Worm (Caenorhabditis elegans) whole organism, L1 larva: ENCODE measurements around the gene R08E3.3.

Experiments
- C16A3.4 ChIP-seq: fragments of 150-350 bp; optimal IDR thresholded peaks from 2 replicates; lab custom pipeline; 2014; ENCODE audit warnings: missing biosample characterization, missing genetic modification characterization
- F16B12.6 ChIP-seq: fragments of 150-350 bp; optimal IDR thresholded peaks from 2 replicates; lab custom pipeline; 2014; ENCODE audit warnings: missing biosample characterization, missing genetic modification characterization
- aha-1 ChIP-seq: fragments of 150-350 bp; optimal IDR thresholded peaks from 2 replicates; lab custom pipeline; 2014; ENCODE audit warnings: missing biosample characterization, missing genetic modification characterization
- alr-1 ChIP-seq: fragments of 200-800 bp; sonication (Bioruptor generic); optimal IDR thresholded peaks from 2 replicates; lab custom pipeline; 2018; ENCODE audit warnings: borderline replicate concordance, mild to moderate bottlenecking, missing genetic modification characterization, missing compliant biosample characterization
- blmp-1 ChIP-seq: fragments of 150-350 bp; optimal IDR thresholded peaks from 2 replicates; lab custom pipeline; 2014; ENCODE audit warnings: missing biosample characterization, missing genetic modification characterization
- ceh-8 ChIP-seq: fragments of 200-800 bp; sonication (Bioruptor generic); optimal IDR thresholded peaks from 2 replicates; lab custom pipeline; 2018; ENCODE audit warnings: mild to moderate bottlenecking, missing genetic modification characterization, moderate library complexity, missing compliant biosample characterization
- ceh-82 ChIP-seq, 3 experiments: fragments of 150-350 bp in 1 of 3; sonication (generic microtip) in 2 of 3; optimal IDR thresholded peaks; 2 replicates each; lab custom pipeline; 2014 to 2017; ENCODE audit warnings: missing biosample characterization in 3 of 3, missing genetic modification characterization in 3 of 3
- ceh-90 ChIP-seq: sonication (generic microtip); optimal IDR thresholded peaks from 2 replicates; lab custom pipeline; 2016; ENCODE audit warnings: missing genetic modification characterization, missing compliant biosample characterization
- dsc-1 ChIP-seq: sonication (generic microtip); optimal IDR thresholded peaks from 2 replicates; lab custom pipeline; 2016; ENCODE audit warnings: mild to moderate bottlenecking, missing genetic modification characterization, missing compliant biosample characterization
- efl-1 ChIP-seq, 4 experiments: fragments of 150-350 bp; optimal IDR thresholded peaks in 3 of 4; peaks in 1 of 4; 1 replicate in 1 of 4; 2 replicates in 3 of 4; lab custom pipeline; 2014; ENCODE audit warnings: missing biosample characterization in 2 of 4, missing genetic modification characterization in 2 of 4, missing genetic modification reagents in 2 of 4
- egl-13 ChIP-seq: sonication (generic microtip); optimal IDR thresholded peaks from 2 replicates; lab custom pipeline; 2016; ENCODE audit warnings: missing genotype, missing genetic modification reagents, missing genetic modification characterization, missing compliant biosample characterization
- egl-27 ChIP-seq, 2 experiments: fragments of 150-350 bp in 1 of 2; sonication (generic microtip); optimal IDR thresholded peaks; 3 replicates each; lab custom pipeline; 2017 to 2018; ENCODE audit warnings: missing biosample characterization in 2 of 2, missing genetic modification characterization in 2 of 2, missing genetic modification reagents in 2 of 2
- elt-2 ChIP-seq: sonication (generic microtip); optimal IDR thresholded peaks from 2 replicates; lab custom pipeline; 2016; ENCODE audit warnings: missing genetic modification characterization, mild to moderate bottlenecking, inconsistent platforms, missing compliant biosample characterization, missing genetic modification reagents
- elt-3 ChIP-seq, 6 experiments: fragments of 150-350 bp in 1 of 6; sonication (generic microtip); optimal IDR thresholded peaks; 2 replicates each; lab custom pipeline; 2017 to 2018; ENCODE audit warnings: missing biosample characterization in 6 of 6, missing genetic modification characterization in 6 of 6, inconsistent platforms in 1 of 6
- fkh-8 ChIP-seq: sonication (generic microtip); optimal IDR thresholded peaks from 2 replicates; lab custom pipeline; 2016; ENCODE audit warnings: mild to moderate bottlenecking, missing genetic modification characterization, missing compliant biosample characterization
- fos-1 ChIP-seq: fragments of 150-350 bp; optimal IDR thresholded peaks from 2 replicates; lab custom pipeline; 2014; ENCODE audit warnings: missing biosample characterization, missing genetic modification characterization
- hlh-17 ChIP-seq: fragments of 200-800 bp; sonication (Bioruptor generic); optimal IDR thresholded peaks from 2 replicates; lab custom pipeline; 2018; ENCODE audit warnings: missing genetic modification characterization, mild to moderate bottlenecking, missing compliant biosample characterization, moderate library complexity, borderline replicate concordance
- hpl-2 ChIP-seq: fragments of 150-350 bp; optimal IDR thresholded peaks from 2 replicates; lab custom pipeline; 2014; ENCODE audit warnings: missing biosample characterization, missing genetic modification reagents, missing genetic modification characterization
- isw-1 ChIP-seq: fragments of 200-800 bp; sonication (Bioruptor generic); IDR thresholded peaks from 2 replicates; pipeline ENCODE4 v1.3.6; 2022; ENCODE audit warnings: missing genetic modification characterization, missing compliant biosample characterization
- jun-1 ChIP-seq: fragments of 150-350 bp; optimal IDR thresholded peaks from 2 replicates; lab custom pipeline; 2014; ENCODE audit warnings: missing biosample characterization, missing genetic modification reagents, missing genetic modification characterization
- lin-14 ChIP-seq: fragments of 200-800 bp; sonication (Bioruptor generic); optimal IDR thresholded peaks from 2 replicates; lab custom pipeline; 2018; ENCODE audit warnings: mild to moderate bottlenecking, missing genetic modification characterization, moderate library complexity, missing compliant biosample characterization
- lin-15B ChIP-seq: fragments of 150-350 bp; sonication (generic microtip); optimal IDR thresholded peaks from 3 replicates; lab custom pipeline; 2014; ENCODE audit warnings: missing biosample characterization, missing genetic modification characterization
- lin-35 ChIP-seq, 2 experiments: fragments of 150-350 bp; optimal IDR thresholded peaks; 2 replicates each; lab custom pipeline; 2014; ENCODE audit warnings: missing biosample characterization in 2 of 2, missing genetic modification characterization in 2 of 2, missing genetic modification reagents in 2 of 2
- lir-3 ChIP-seq: sonication (generic microtip); optimal IDR thresholded peaks from 2 replicates; lab custom pipeline; 2016; ENCODE audit warnings: mild to moderate bottlenecking, missing genetic modification characterization, moderate library complexity, missing compliant biosample characterization; ENCODE audit not compliant: poor library complexity
- lsy-2 ChIP-seq, 2 experiments: fragments of 150-350 bp; optimal IDR thresholded peaks; 2 replicates each; lab custom pipeline; 2014; ENCODE audit warnings: missing biosample characterization in 2 of 2, missing genetic modification characterization in 2 of 2
- mep-1 ChIP-seq: fragments of 150-350 bp; optimal IDR thresholded peaks from 2 replicates; lab custom pipeline; 2014; ENCODE audit warnings: missing biosample characterization, missing genetic modification characterization
- nhr-12 ChIP-seq: sonication (generic microtip); optimal IDR thresholded peaks from 2 replicates; lab custom pipeline; 2017; ENCODE audit warnings: missing biosample characterization, missing genetic modification characterization
- nhr-20 ChIP-seq: sonication (generic microtip); optimal IDR thresholded peaks from 2 replicates; lab custom pipeline; 2016; ENCODE audit warnings: mild to moderate bottlenecking, missing genetic modification characterization, missing compliant biosample characterization
- nhr-47 ChIP-seq: sonication (generic microtip); optimal IDR thresholded peaks from 2 replicates; lab custom pipeline; 2016; ENCODE audit warnings: mild to moderate bottlenecking, missing genetic modification characterization, moderate library complexity, missing compliant biosample characterization
- nhr-71 ChIP-seq: sonication (generic microtip); optimal IDR thresholded peaks from 2 replicates; lab custom pipeline; 2016; ENCODE audit warnings: mild to moderate bottlenecking, missing genetic modification characterization, moderate library complexity, missing compliant biosample characterization
- nhr-76 ChIP-seq: sonication (generic microtip); optimal IDR thresholded peaks from 2 replicates; lab custom pipeline; 2017; ENCODE audit warnings: missing biosample characterization, missing genetic modification characterization
- nhr-84 ChIP-seq: sonication (generic microtip); optimal IDR thresholded peaks from 2 replicates; lab custom pipeline; 2017; ENCODE audit warnings: missing biosample characterization, missing genetic modification characterization
- nhr-85 ChIP-seq: sonication (generic microtip); peaks from one replicate; lab custom pipeline; 2016; ENCODE audit warnings: missing genetic modification characterization, inconsistent platforms, missing compliant biosample characterization
- nhr-90 ChIP-seq: sonication (generic microtip); optimal IDR thresholded peaks from 2 replicates; lab custom pipeline; 2016; ENCODE audit warnings: mild to moderate bottlenecking, missing genetic modification characterization, missing compliant biosample characterization; ENCODE audit not compliant: poor library complexity
- pag-3 ChIP-seq: sonication (generic microtip); optimal IDR thresholded peaks from 2 replicates; lab custom pipeline; 2017; ENCODE audit warnings: missing genetic modification characterization, mild to moderate bottlenecking, missing compliant biosample characterization, antibody characterized with exemption, borderline replicate concordance; ENCODE audit not compliant: insufficient read depth
- pax-3 ChIP-seq: fragments of 200-800 bp; sonication (Bioruptor generic); optimal IDR thresholded peaks from 2 replicates; lab custom pipeline; 2018; ENCODE audit warnings: mild to moderate bottlenecking, missing genetic modification characterization, moderate library complexity, missing compliant biosample characterization
- rnt-1 ChIP-seq: sonication (generic microtip); optimal IDR thresholded peaks from 2 replicates; lab custom pipeline; 2016; ENCODE audit warnings: mild to moderate bottlenecking, missing genetic modification characterization, moderate library complexity, missing compliant biosample characterization
- snu-23 ChIP-seq: sonication (generic microtip); optimal IDR thresholded peaks from 2 replicates; lab custom pipeline; 2016; ENCODE audit warnings: missing genetic modification characterization, missing compliant biosample characterization
- unc-30 ChIP-seq: sonication (generic microtip); optimal IDR thresholded peaks from 2 replicates; lab custom pipeline; 2017; ENCODE audit warnings: missing biosample characterization, missing genetic modification characterization
- unc-86 ChIP-seq: sonication (generic microtip); optimal IDR thresholded peaks from 2 replicates; lab custom pipeline; 2016; ENCODE audit warnings: missing genetic modification characterization, missing compliant biosample characterization
- unc-98 ChIP-seq: fragments of 200-800 bp; sonication (Bioruptor generic); IDR thresholded peaks from 2 replicates; pipeline ENCODE4 v1.3.6; 2022; ENCODE audit warnings: missing genetic modification characterization, missing compliant biosample characterization
- xbp-1 ChIP-seq: sonication (generic microtip); optimal IDR thresholded peaks from 2 replicates; lab custom pipeline; 2016; ENCODE audit warnings: missing genetic modification characterization, missing compliant biosample characterization
- zip-4 ChIP-seq: fragments of 200-800 bp; sonication (Bioruptor generic); optimal IDR thresholded peaks from 2 replicates; lab custom pipeline; 2018; ENCODE audit warnings: mild to moderate bottlenecking, missing genetic modification characterization, moderate library complexity, missing compliant biosample characterization

R08E3.3 gene

ce11 chrX:4844765-4845164 is 26.4 kb downstream of the R08E3.3 start:
- no peak for TF ChIP-seq C16A3.4 (tag; lab: Kevin White, UChicago)

- TF ChIP-seq fos-1 (tag; lab: Kevin White, UChicago): no peak
- no peak for TF ChIP-seq blmp-1
- TF ChIP-seq nhr-85 (tag; lab: Kevin White, UChicago): peak; percentile 27
- TF ChIP-seq xbp-1 (tag; lab: Kevin White, UChicago): peak; percentile 31
- peak; percentile 46 for TF ChIP-seq lir-3 (tag; lab: Kevin White, UChicago)
- TF ChIP-seq F16B12.6 (tag; lab: Kevin White, UChicago): no peak
- TF ChIP-seq ceh-90 (tag; lab: Kevin White, UChicago): peak; percentile 33
- no peak for TF ChIP-seq alr-1
- peak; percentile 60 for TF ChIP-seq snu-23
- TF ChIP-seq pax-3 (tag; lab: Kevin White, UChicago): no peak
- no peak for TF ChIP-seq nhr-90 (tag; lab: Kevin White, UChicago)
- TF ChIP-seq pag-3 (tag; lab: Kevin White, UChicago): peak; percentile 94
- peak in 1 of 2 experiments; percentile 1 for TF ChIP-seq efl-1 (optimal IDR thresholded peaks at IDR 0.05; lab: Kevin White, UChicago)
- TF ChIP-seq efl-1 (GFP tag; optimal IDR thresholded peaks at IDR 0.05 in 1 of 2; lab: Kevin White, UChicago): peak in 1 of 2 experiments; percentile 15
- TF ChIP-seq rnt-1: peak; percentile 79
- no peak for TF ChIP-seq jun-1
- no peak for TF ChIP-seq hlh-17 (GFP tag; lab: Kevin White, UChicago)
- TF ChIP-seq dsc-1 (tag; lab: Kevin White, UChicago): no peak
- TF ChIP-seq lin-14 (GFP tag; lab: Kevin White, UChicago): peak; percentile 84
- TF ChIP-seq nhr-84 (tag; lab: Kevin White, UChicago): no peak
- TF ChIP-seq nhr-20 (tag; lab: Kevin White, UChicago): peak; percentile 54
- peak; percentile 55 for TF ChIP-seq elt-2
- peak in 1 of 2 experiments; percentile 52 for TF ChIP-seq lin-35 (GFP tag; optimal IDR thresholded peaks at IDR 0.05; lab: Kevin White, UChicago)
- TF ChIP-seq ceh-82 (tag; optimal IDR thresholded peaks at IDR 0.05; lab: Kevin White, UChicago): peak in 2 of 3 experiments; percentile 24 to 26
These were observed 34.7 kb downstream of the R08E3.3 start, which contains the start of gene F39C12.1 for ce11 chrX:4853060-4853459. Gene F39C12.1, minus strand, starts transcription at chrX:4853195.

ce11 chrX:4859582-4860095 is 41.2 kb downstream of the R08E3.3 start, which contains the start of gene add-1:
Gene add-1, minus strand, starts transcription at chrX:4860045.
- TF ChIP-seq dsc-1 (tag; lab: Kevin White, UChicago) (peak; percentile 73), nhr-71 (tag; lab: Kevin White, UChicago) (peak; percentile 41), fkh-8 (tag; lab: Kevin White, UChicago) (peak; percentile 5), ceh-82 (tag; optimal IDR thresholded peaks at IDR 0.05; lab: Kevin White, UChicago) (peak in 1 of 3 experiments; percentile 6), nhr-47 (tag; lab: Kevin White, UChicago) (peak; percentile 48), lin-14 (GFP tag; lab: Kevin White, UChicago) (peak; percentile 70), egl-27 (tag; optimal IDR thresholded peaks at IDR 0.05; lab: Kevin White, UChicago) (no peak), ceh-8 (GFP tag; lab: Kevin White, UChicago) (peak; percentile 33), F16B12.6 (tag; lab: Kevin White, UChicago) (no peak), unc-86 (peak; percentile 62), fos-1 (tag; lab: Kevin White, UChicago) (peak; percentile 24)

- no peak for TF ChIP-seq lin-15B (tag; lab: Kevin White, UChicago)
- TF ChIP-seq nhr-20 (tag; lab: Kevin White, UChicago): peak; percentile 27
- TF ChIP-seq elt-3 (tag; optimal IDR thresholded peaks at IDR 0.05; lab: Kevin White, UChicago): peak in 2 of 6 experiments; percentile 42 to 44
- TF ChIP-seq isw-1: no peak
- peak; percentile 86 for TF ChIP-seq blmp-1
- TF ChIP-seq aha-1 (tag; lab: Kevin White, UChicago): no peak
- no peak for TF ChIP-seq egl-13 (tag; lab: Kevin White, UChicago)
- TF ChIP-seq nhr-76 (tag; lab: Kevin White, UChicago): no peak
- TF ChIP-seq zip-4: no peak
- peak; percentile 70 for TF ChIP-seq lin-14 (GFP tag; lab: Kevin White, UChicago)
- peak; percentile 21 for TF ChIP-seq nhr-90 (tag; lab: Kevin White, UChicago)
- peak in 1 of 2 experiments; percentile 16 for TF ChIP-seq lsy-2 (tag; optimal IDR thresholded peaks at IDR 0.05; lab: Kevin White, UChicago)
- no peak for TF ChIP-seq hpl-2
- no peak for TF ChIP-seq unc-98 (GFP tag; lab: Robert Waterston, UW)
- TF ChIP-seq snu-23: peak; percentile 0
- no peak for TF ChIP-seq unc-30 (tag; lab: Kevin White, UChicago)
- TF ChIP-seq pag-3 (tag; lab: Kevin White, UChicago): no peak
- peak; percentile 42 for TF ChIP-seq mep-1
- no peak for TF ChIP-seq nhr-12
These were observed 43.0 kb downstream of the R08E3.3 start for ce11 chrX:4861413-4861812.
